Fruit fly (Drosophila melanogaster): ENCODE data around the gene CG14989.

- TF ChIP-seq psq (optimal IDR thresholded peaks at IDR 0.05) (no peak), h (optimal IDR thresholded peaks at IDR 0.05) (no peak), insv (optimal IDR thresholded peaks at IDR 0.05) (no peak)
These were observed 31.9 kb upstream of the CG14989 start for dm6 chr3L:4055438-4055962.
